Worm (Caenorhabditis elegans) whole organism, early embryonic: ENCODE measurements around the gene pyp-1.

Experiments
- F13C5.2 ChIP-seq: sonication (generic microtip); optimal IDR thresholded peaks from 2 replicates; lab custom pipeline; 2017; ENCODE audit warnings: mild to moderate bottlenecking, missing genetic modification characterization, inconsistent platforms, missing compliant biosample characterization
- ama-1 ChIP-seq: fragments of 150-350 bp; optimal IDR thresholded peaks from 2 replicates; lab custom pipeline; 2014
- flt-1 ChIP-seq: fragments of 200-800 bp; sonication (Bioruptor generic); IDR thresholded peaks from 2 replicates; pipeline ENCODE4 v1.3.6; 2022; ENCODE audit warnings: missing genetic modification characterization, missing compliant biosample characterization
- pes-1 ChIP-seq: fragments of 200-800 bp; sonication (Bioruptor generic); IDR thresholded peaks from 2 replicates; pipeline ENCODE4 v1.3.6; 2022; ENCODE audit warnings: missing genetic modification reagents, missing genetic modification characterization, missing compliant biosample characterization
- tbx-11 ChIP-seq: fragments of 200-800 bp; sonication (Bioruptor generic); IDR thresholded peaks from 2 replicates; pipeline ENCODE4 v1.3.6; 2022; ENCODE audit warnings: missing genetic modification characterization, missing compliant biosample characterization
- tra-4 ChIP-seq: sonication (generic microtip); optimal IDR thresholded peaks from 2 replicates; lab custom pipeline; 2017; ENCODE audit warnings: missing genetic modification characterization, missing compliant biosample characterization

DNA sequence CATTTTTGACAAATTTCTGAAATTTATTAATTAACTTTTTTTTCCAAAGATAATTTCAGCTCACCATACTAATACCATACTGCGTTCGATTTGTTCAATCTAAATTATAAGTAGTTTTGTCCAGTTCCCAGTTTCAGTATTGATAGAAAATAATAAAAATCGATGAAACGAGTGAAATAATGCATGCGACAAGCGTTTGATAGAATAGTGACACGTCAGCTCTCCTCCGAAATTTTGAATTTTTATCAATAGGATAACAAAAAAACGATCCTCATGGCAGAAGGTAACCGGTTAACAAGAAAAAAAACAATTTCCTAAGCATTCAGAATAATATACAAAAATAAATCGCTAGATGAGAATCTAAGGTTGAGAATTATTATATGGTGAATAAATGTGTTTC lies 3.0 kb upstream of the pyp-1 start, which contains the start of gene C47E12.3:
- no peak for TF ChIP-seq ama-1 (lab: Kevin White, UChicago)
- no peak for TF ChIP-seq tbx-11 (GFP tag; lab: Robert Waterston, UW)
- TF ChIP-seq tra-4: no peak
- TF ChIP-seq F13C5.2 (tag; lab: Kevin White, UChicago): no peak
- TF ChIP-seq pes-1 (GFP tag; lab: Robert Waterston, UW): no peak
- no peak for TF ChIP-seq flt-1 (GFP tag; lab: Robert Waterston, UW)
